Fruit fly (Drosophila melanogaster) whole organism, pupa: Measurements from ENCODE around the gene CG32055.

Experiments
- CG10348 ChIP-seq: fragments of 200-800 bp; sonication (Bioruptor generic); IDR thresholded peaks from 2 replicates; pipeline ENCODE4 v1.3.6; 2022; ENCODE audit warnings: missing biosample characterization, missing genetic modification characterization
- CG12605 ChIP-seq: fragments of 200-800 bp; sonication (Bioruptor generic); IDR thresholded peaks from 2 replicates; pipeline ENCODE4 v1.3.6; 2022; ENCODE audit warnings: missing biosample characterization, missing genetic modification characterization
- CG13204 ChIP-seq: fragments of 200-800 bp; sonication (Bioruptor generic); optimal IDR thresholded peaks from 2 replicates; lab custom pipeline; 2018; ENCODE audit warnings: missing biosample characterization, mild to moderate bottlenecking, missing genetic modification characterization, moderate library complexity
- CG14655 ChIP-seq: fragments of 200-800 bp; sonication (Bioruptor generic); optimal IDR thresholded peaks from 3 replicates; lab custom pipeline; 2017; ENCODE audit warnings: mild to moderate bottlenecking, missing biosample characterization, missing genetic modification reagents, missing genetic modification characterization
- CG15710 ChIP-seq: fragments of 200-800 bp; sonication (Bioruptor generic); optimal IDR thresholded peaks from 2 replicates; lab custom pipeline; 2018; ENCODE audit warnings: missing biosample characterization, mild to moderate bottlenecking, missing genetic modification characterization, moderate library complexity
- CG17806 ChIP-seq: fragments of 200-800 bp; sonication (Bioruptor generic); optimal IDR thresholded peaks from 2 replicates; lab custom pipeline; 2018; ENCODE audit warnings: missing biosample characterization, mild to moderate bottlenecking, missing genetic modification characterization, moderate library complexity
- CG32121 ChIP-seq: fragments of 200-800 bp; sonication (Bioruptor generic); IDR thresholded peaks from 2 replicates; pipeline ENCODE4 v1.3.6; 2022; ENCODE audit warnings: missing biosample characterization, missing genetic modification characterization
- CG34367 ChIP-seq: fragments of 200-800 bp; sonication (Bioruptor generic); optimal IDR thresholded peaks from 2 replicates; lab custom pipeline; 2018; ENCODE audit warnings: missing biosample characterization, mild to moderate bottlenecking, missing genetic modification characterization
- CG4496 ChIP-seq: fragments of 200-800 bp; sonication (Bioruptor generic); IDR thresholded peaks from 3 replicates; pipeline ENCODE4 v1.3.6; 2022; ENCODE audit warnings: missing biosample characterization, missing genetic modification characterization
- CG8159 ChIP-seq: fragments of 200-800 bp; sonication (Bioruptor generic); optimal IDR thresholded peaks from 3 replicates; lab custom pipeline; 2018; ENCODE audit warnings: missing biosample characterization, mild to moderate bottlenecking, missing genetic modification characterization, moderate library complexity
- CG8301 ChIP-seq: fragments of 200-800 bp; sonication (Bioruptor generic); optimal IDR thresholded peaks from 2 replicates; lab custom pipeline; 2018; ENCODE audit warnings: missing biosample characterization, mild to moderate bottlenecking, missing genetic modification characterization
- CG9948 ChIP-seq: fragments of 200-800 bp; sonication (Bioruptor generic); optimal IDR thresholded peaks from 2 replicates; lab custom pipeline; 2018; ENCODE audit warnings: missing biosample characterization, mild to moderate bottlenecking, missing genetic modification characterization, moderate library complexity
- D1 ChIP-seq: fragments of 200-800 bp; sonication (Bioruptor generic); optimal IDR thresholded peaks from 2 replicates; lab custom pipeline; 2018; ENCODE audit warnings: missing biosample characterization, mild to moderate bottlenecking, missing genetic modification characterization, moderate library complexity
- EcR ChIP-seq: fragments of 200-800 bp; sonication (Bioruptor generic); optimal IDR thresholded peaks from 3 replicates; lab custom pipeline; 2019; ENCODE audit warnings: missing biosample characterization, missing genetic modification characterization, mild to moderate bottlenecking, moderate library complexity, missing genetic modification reagents
- Ets98B ChIP-seq: fragments of 200-800 bp; sonication (Bioruptor generic); IDR thresholded peaks from 2 replicates; pipeline ENCODE4 v1.3.6; 2022; ENCODE audit warnings: missing biosample characterization, missing genetic modification characterization
- Pif1A ChIP-seq: fragments of 200-800 bp; sonication (Bioruptor generic); optimal IDR thresholded peaks from 3 replicates; lab custom pipeline; 2016; ENCODE audit warnings: missing biosample characterization, missing genetic modification characterization
- Pif1B ChIP-seq: fragments of 200-800 bp; sonication (Bioruptor generic); optimal IDR thresholded peaks from 3 replicates; lab custom pipeline; 2016; ENCODE audit warnings: missing biosample characterization, missing genetic modification characterization
- Snoo ChIP-seq: fragments of 200-800 bp; sonication (Bioruptor generic); optimal IDR thresholded peaks from 3 replicates; lab custom pipeline; 2017; ENCODE audit warnings: missing biosample characterization, mild to moderate bottlenecking, missing genetic modification characterization, inconsistent platforms
- fd96Ca ChIP-seq: fragments of 200-800 bp; sonication (Bioruptor generic); IDR thresholded peaks from 3 replicates; pipeline ENCODE4 v1.3.6; 2022; ENCODE audit warnings: missing biosample characterization, missing genetic modification characterization
- gl ChIP-seq: fragments of 200-800 bp; sonication (Bioruptor generic); optimal IDR thresholded peaks from 2 replicates; lab custom pipeline; 2018; ENCODE audit warnings: missing biosample characterization, mild to moderate bottlenecking, missing genetic modification characterization
- rn ChIP-seq: fragments of 200-800 bp; sonication (Bioruptor generic); IDR thresholded peaks from 2 replicates; pipeline ENCODE4 v1.3.6; 2022; ENCODE audit warnings: missing biosample characterization, missing genetic modification characterization

CG32055 gene

DNA sequence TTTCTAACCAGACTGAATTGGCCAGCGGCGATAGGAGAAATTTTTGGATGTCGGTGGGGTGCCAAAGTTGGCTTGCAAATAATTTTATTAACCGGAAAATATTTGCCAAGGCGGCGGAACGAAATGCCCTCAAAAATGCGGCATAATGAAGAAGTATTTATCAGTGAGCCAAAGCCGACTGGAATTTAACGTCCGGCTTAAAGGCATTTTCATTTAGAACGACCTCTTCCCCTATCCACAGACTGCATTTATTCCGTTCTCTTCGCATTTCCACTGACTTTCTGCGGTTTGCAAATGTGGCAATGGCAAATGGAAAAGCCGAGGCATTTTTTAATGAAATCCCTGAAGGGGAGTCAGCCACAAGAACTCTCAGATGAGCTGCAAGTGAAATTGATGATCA is 13.1 kb upstream of the CG32055 start:
- TF ChIP-seq CG9948 (tag; lab: Kevin White, UChicago) (no peak), CG17806 (no peak), CG34367 (no peak)

- no peak for TF ChIP-seq D1
- no peak for TF ChIP-seq CG10348 (GFP tag; lab: Robert Waterston, UW)
- TF ChIP-seq CG32121 (GFP tag; lab: Robert Waterston, UW): no peak
- TF ChIP-seq fd96Ca (GFP tag; lab: Robert Waterston, UW): peak; percentile 29; the same call in 1 of the 3 replicates
- TF ChIP-seq CG8159 (tag; lab: Kevin White, UChicago): no peak
- no peak for TF ChIP-seq CG13204 (GFP tag; lab: Kevin White, UChicago)
- no peak for TF ChIP-seq CG34367
- no peak for TF ChIP-seq CG9948 (tag; lab: Kevin White, UChicago)
- no peak for TF ChIP-seq Pif1A
- no peak for TF ChIP-seq CG15710 (tag; lab: Kevin White, UChicago)
- peak; percentile 29 for TF ChIP-seq CG14655 (GFP tag; lab: Kevin White, UChicago)
- no peak for TF ChIP-seq EcR (GFP tag; lab: Kevin White, UChicago)
- TF ChIP-seq Snoo: no peak
- no peak for TF ChIP-seq gl (tag; lab: Kevin White, UChicago)
- TF ChIP-seq Pif1B (GFP tag; lab: Kevin White, UChicago): no peak
- TF ChIP-seq CG8301 (tag; lab: Kevin White, UChicago): no peak
- 0 out of 2 replicates have a peak, but pooled peaks have one; percentile 19 for TF ChIP-seq rn (GFP tag; lab: Robert Waterston, UW)
- peak; percentile 47 for TF ChIP-seq Ets98B (GFP tag; lab: Robert Waterston, UW)
- no peak for TF ChIP-seq CG17806
- no peak for TF ChIP-seq CG12605 (GFP tag; lab: Robert Waterston, UW)
- TF ChIP-seq CG4496: peak; percentile 54; the same call in 2 of the 3 replicates
Observed at dm6 chr3L:10230542-10230941, 10.6 kb upstream of the CG32055 start.

- TF ChIP-seq CG17806 (peak; percentile 6), Pif1B (GFP tag; lab: Kevin White, UChicago) (no peak), CG15710 (tag; lab: Kevin White, UChicago) (peak; percentile 57), CG9948 (tag; lab: Kevin White, UChicago) (peak; percentile 24), CG8301 (tag; lab: Kevin White, UChicago) (no peak), Pif1A (no peak), EcR (GFP tag; lab: Kevin White, UChicago) (no peak), Snoo (no peak), CG32121 (GFP tag; lab: Robert Waterston, UW) (no peak), D1 (no peak), CG13204 (GFP tag; lab: Kevin White, UChicago) (no peak), CG4496 (0 out of 3 replicates have a peak, but pooled peaks have one; percentile 33), rn (GFP tag; lab: Robert Waterston, UW) (no peak), CG10348 (GFP tag; lab: Robert Waterston, UW) (no peak), fd96Ca (GFP tag; lab: Robert Waterston, UW) (0 out of 3 replicates have a peak, but pooled peaks have one; percentile 24), CG34367 (peak; percentile 35), CG8159 (tag; lab: Kevin White, UChicago) (peak; percentile 64), CG14655 (GFP tag; lab: Kevin White, UChicago) (peak; percentile 30), Ets98B (GFP tag; lab: Robert Waterston, UW) (no peak), gl (tag; lab: Kevin White, UChicago) (no peak), CG12605 (GFP tag; lab: Robert Waterston, UW) (no peak)
Observed at dm6 chr3L:10227094-10227493, 7.1 kb upstream of the CG32055 start.

DNA sequence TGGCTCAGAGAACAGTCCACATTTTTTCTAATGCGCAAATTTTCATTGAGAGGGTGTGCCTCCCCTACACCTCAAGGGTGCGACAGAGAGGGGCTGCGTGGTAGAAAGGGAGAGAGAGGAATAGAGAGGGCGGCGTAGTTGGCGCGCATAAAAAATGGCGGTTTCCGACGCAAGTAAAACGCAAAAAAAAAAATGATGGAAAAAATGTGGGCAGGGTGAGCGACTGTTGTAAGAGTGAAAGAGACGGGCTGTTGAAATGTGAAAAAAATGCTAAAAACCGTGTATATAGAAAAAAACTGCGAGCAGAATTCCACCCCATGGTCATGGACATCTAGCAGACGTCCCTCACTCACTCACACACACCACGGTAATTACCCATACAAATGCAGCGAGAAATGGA is 6.1 kb upstream of the CG32055 start:
- TF ChIP-seq CG32121 (GFP tag; lab: Robert Waterston, UW): no peak
- 0 out of 2 replicates have a peak, but pooled peaks have one; percentile 12 for TF ChIP-seq Ets98B (GFP tag; lab: Robert Waterston, UW)
- 0 out of 3 replicates have a peak, but pooled peaks have one; percentile 19 for TF ChIP-seq fd96Ca (GFP tag; lab: Robert Waterston, UW)
- no peak for TF ChIP-seq EcR (GFP tag; lab: Kevin White, UChicago)

- no peak for TF ChIP-seq EcR (GFP tag; lab: Kevin White, UChicago)
- no peak for TF ChIP-seq CG32121 (GFP tag; lab: Robert Waterston, UW)
- no peak for TF ChIP-seq CG17806
- TF ChIP-seq CG15710 (tag; lab: Kevin White, UChicago): no peak
- no peak for TF ChIP-seq Snoo
- TF ChIP-seq CG8301 (tag; lab: Kevin White, UChicago): no peak
- TF ChIP-seq CG12605 (GFP tag; lab: Robert Waterston, UW): no peak
- TF ChIP-seq rn (GFP tag; lab: Robert Waterston, UW): no peak
- TF ChIP-seq gl (tag; lab: Kevin White, UChicago): no peak
- no peak for TF ChIP-seq CG13204 (GFP tag; lab: Kevin White, UChicago)
- no peak for TF ChIP-seq Pif1B (GFP tag; lab: Kevin White, UChicago)
- TF ChIP-seq CG34367: no peak
Observed at dm6 chr3L:10225214-10225729, 5.3 kb upstream of the CG32055 start, which contains the start of gene scramb1. scramb1 (minus strand) TSS chr3L:10225240.

DNA sequence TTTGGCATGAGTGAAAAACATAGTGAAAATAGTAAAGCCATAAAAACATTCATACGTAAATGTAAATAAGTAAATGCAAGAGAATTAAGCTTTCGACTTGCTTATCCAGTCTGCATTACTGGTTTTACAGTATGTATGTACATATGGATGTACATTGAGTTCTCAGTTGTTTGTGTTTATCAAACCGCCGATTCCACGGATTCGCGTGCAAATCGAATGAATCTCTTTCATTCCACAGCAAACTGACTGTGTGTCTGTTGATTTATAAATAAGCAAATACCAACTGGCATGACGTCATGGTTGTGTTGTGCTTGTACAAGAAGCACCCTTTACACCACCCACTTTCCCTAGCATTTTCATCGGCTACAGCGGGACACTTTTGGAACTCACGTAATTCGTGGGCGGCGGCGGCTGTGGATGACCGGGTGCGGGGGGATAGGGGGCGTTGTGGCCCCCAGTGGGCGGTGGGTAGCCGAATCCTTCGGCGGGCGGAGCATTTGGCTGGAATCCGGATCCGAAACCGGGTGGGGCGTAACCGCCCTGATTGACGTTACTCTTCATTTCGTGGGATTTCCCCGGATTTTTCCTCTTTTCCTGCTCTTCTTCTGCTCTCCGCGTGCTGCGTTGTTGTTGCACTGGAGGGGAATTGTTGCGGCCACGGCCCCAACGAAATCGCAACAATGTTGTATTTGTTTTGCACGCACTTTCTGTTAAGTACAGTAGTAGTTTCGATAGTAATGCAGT is 4.7 kb upstream of the CG32055 start:
- TF ChIP-seq CG8159 (tag; lab: Kevin White, UChicago) (peak; percentile 32), CG12605 (GFP tag; lab: Robert Waterston, UW) (no peak)
- TF ChIP-seq, all 21 proteins: peak for 1
